Worm (Caenorhabditis elegans) whole organism, L4 larva: ENCODE data around the gene col-124.

Experiments used
- D1046.2 ChIP-seq: fragments of 200-800 bp; sonication (Bioruptor generic); IDR thresholded peaks from 2 replicates; pipeline ENCODE4 v1.3.6; 2022; ENCODE audit warnings: missing genetic modification characterization, missing compliant biosample characterization
- F10B5.3 ChIP-seq: sonication (generic microtip); optimal IDR thresholded peaks from 2 replicates; lab custom pipeline; 2016; ENCODE audit warnings: mild to moderate bottlenecking, missing genetic modification characterization, missing compliant biosample characterization
- T20F7.1 ChIP-seq: fragments of 200-800 bp; sonication (Bioruptor generic); optimal IDR thresholded peaks from 2 replicates; lab custom pipeline; 2018; ENCODE audit warnings: mild to moderate bottlenecking, missing genetic modification characterization, missing compliant biosample characterization
- T26A8.4 ChIP-seq: fragments of 200-800 bp; sonication (Bioruptor generic); IDR thresholded peaks from 2 replicates; pipeline ENCODE4 v1.3.6; 2022; ENCODE audit warnings: missing genetic modification characterization, missing compliant biosample characterization
- Y48G9A.11 ChIP-seq: fragments of 200-800 bp; sonication (Bioruptor generic); IDR thresholded peaks from 2 replicates; pipeline ENCODE4 v1.3.6; 2022; ENCODE audit warnings: missing genetic modification reagents, missing genetic modification characterization, missing compliant biosample characterization
- Y5F2A.4 ChIP-seq: fragments of 200-800 bp; sonication (Bioruptor generic); optimal IDR thresholded peaks from 2 replicates; lab custom pipeline; 2018; ENCODE audit warnings: mild to moderate bottlenecking, missing genetic modification characterization, missing compliant biosample characterization
- Y75B8A.6 ChIP-seq: fragments of 200-800 bp; sonication (Bioruptor generic); IDR thresholded peaks from 2 replicates; pipeline ENCODE4 v1.3.6; 2022; ENCODE audit warnings: missing genetic modification reagents, missing genetic modification characterization, missing compliant biosample characterization
- aly-2 ChIP-seq: sonication (generic microtip); optimal IDR thresholded peaks from 2 replicates; lab custom pipeline; 2018; ENCODE audit warnings: missing biosample characterization, missing genetic modification characterization
- arid-1 ChIP-seq: fragments of 200-800 bp; sonication (Bioruptor generic); conservative IDR thresholded peaks from 2 replicates; pipeline ENCODE4 v1.3.6; 2022; ENCODE audit warnings: missing genetic modification reagents, missing genetic modification characterization, missing compliant biosample characterization
- ceh-20 ChIP-seq: fragments of 200-800 bp; sonication (Bioruptor generic); IDR thresholded peaks from 2 replicates; pipeline ENCODE4 v1.3.6; 2022; ENCODE audit warnings: missing genetic modification reagents, missing genetic modification characterization, missing compliant biosample characterization
- ceh-44 ChIP-seq: fragments of 200-800 bp; sonication (Bioruptor generic); IDR thresholded peaks from 2 replicates; pipeline ENCODE4 v1.3.6; 2022; ENCODE audit warnings: missing genetic modification reagents, missing genetic modification characterization, missing compliant biosample characterization
- daf-16 ChIP-seq, 3 experiments: sonication (generic microtip); optimal IDR thresholded peaks; 2 replicates each; lab custom pipeline; 2016 to 2017; ENCODE audit warnings: missing genetic modification characterization in 3 of 3, missing genetic modification reagents in 3 of 3, mild to moderate bottlenecking in 2 of 3, missing compliant biosample characterization in 2 of 3, missing biosample characterization in 1 of 3, moderate library complexity in 1 of 3
- daf-8 ChIP-seq: fragments of 200-800 bp; sonication (Bioruptor generic); IDR thresholded peaks from 2 replicates; pipeline ENCODE4 v1.3.6; 2022; ENCODE audit warnings: missing genetic modification characterization, missing compliant biosample characterization
- dmd-8 ChIP-seq: fragments of 200-800 bp; sonication (Bioruptor generic); IDR thresholded peaks from 2 replicates; pipeline ENCODE4 v1.3.6; 2022; ENCODE audit warnings: missing genetic modification characterization, missing compliant biosample characterization
- dpl-1 ChIP-seq: fragments of 150-350 bp; optimal IDR thresholded peaks from 2 replicates; lab custom pipeline; 2014; ENCODE audit warnings: missing biosample characterization, missing genetic modification reagents, missing genetic modification characterization
- egl-27 ChIP-seq: sonication (generic microtip); optimal IDR thresholded peaks from 3 replicates; lab custom pipeline; 2017; ENCODE audit warnings: missing biosample characterization, missing genetic modification reagents, missing genetic modification characterization
- egl-43 ChIP-seq: fragments of 200-800 bp; sonication (Bioruptor generic); IDR thresholded peaks from 2 replicates; pipeline ENCODE4 v1.3.6; 2022; ENCODE audit warnings: missing genetic modification reagents, missing genetic modification characterization, missing compliant biosample characterization
- fkh-10 ChIP-seq: fragments of 150-350 bp; optimal IDR thresholded peaks from 2 replicates; lab custom pipeline; 2014; ENCODE audit warnings: missing biosample characterization, missing genetic modification reagents, missing genetic modification characterization
- hif-1 ChIP-seq, 2 experiments: sonication (generic microtip); optimal IDR thresholded peaks; 2 replicates each; lab custom pipeline; 2016 to 2017; ENCODE audit warnings: missing compliant biosample characterization in 2 of 2, missing genetic modification characterization in 2 of 2, missing genetic modification reagents in 2 of 2, missing genotype in 2 of 2, mild to moderate bottlenecking in 1 of 2
- hlh-11 ChIP-seq: fragments of 200-800 bp; sonication (Bioruptor generic); optimal IDR thresholded peaks from 2 replicates; lab custom pipeline; 2018; ENCODE audit warnings: mild to moderate bottlenecking, missing genetic modification characterization, missing compliant biosample characterization
- hlh-30 ChIP-seq: sonication (generic microtip); optimal IDR thresholded peaks from 2 replicates; lab custom pipeline; 2017; ENCODE audit warnings: antibody characterized with exemption, mild to moderate bottlenecking, missing genetic modification characterization, missing compliant biosample characterization; ENCODE audit not compliant: insufficient read depth
- lin-1 ChIP-seq: fragments of 200-800 bp; sonication (Bioruptor generic); IDR thresholded peaks from 2 replicates; pipeline ENCODE4 v1.3.6; 2022; ENCODE audit warnings: missing genetic modification reagents, missing genetic modification characterization, missing compliant biosample characterization
- lin-38 ChIP-seq: fragments of 200-800 bp; sonication (Bioruptor generic); IDR thresholded peaks from 2 replicates; pipeline ENCODE4 v1.3.6; 2022; ENCODE audit warnings: missing genetic modification reagents, missing genetic modification characterization, missing compliant biosample characterization
- lir-3 ChIP-seq: sonication (generic microtip); optimal IDR thresholded peaks from 2 replicates; lab custom pipeline; 2016; ENCODE audit warnings: mild to moderate bottlenecking, missing genetic modification characterization, missing compliant biosample characterization
- madf-5 ChIP-seq, 2 experiments: fragments of 200-800 bp; sonication (Bioruptor generic); IDR thresholded peaks; 2 replicates each; pipeline ENCODE4 v1.3.6; 2022; ENCODE audit warnings: missing compliant biosample characterization in 2 of 2, missing genetic modification characterization in 2 of 2
- mdl-1 ChIP-seq, 2 experiments: fragments of 150-350 bp in 1 of 2; sonication (generic microtip) in 1 of 2; optimal IDR thresholded peaks; 2 replicates each; lab custom pipeline; 2014 to 2017; ENCODE audit warnings: missing biosample characterization in 2 of 2, missing genetic modification characterization in 2 of 2
- mep-1 ChIP-seq: fragments of 150-350 bp; sonication (generic microtip); optimal IDR thresholded peaks from 3 replicates; lab custom pipeline; 2014; ENCODE audit warnings: missing biosample characterization, missing genetic modification characterization
- mes-2 ChIP-seq: sonication (generic microtip); optimal IDR thresholded peaks from 2 replicates; lab custom pipeline; 2016; ENCODE audit warnings: missing genotype, mild to moderate bottlenecking, missing genetic modification characterization, missing compliant biosample characterization; ENCODE audit not compliant: poor library complexity, severe bottlenecking
- mxl-3 ChIP-seq: fragments of 200-800 bp; sonication (Bioruptor generic); optimal IDR thresholded peaks from 2 replicates; lab custom pipeline; 2018; ENCODE audit warnings: mild to moderate bottlenecking, missing genetic modification characterization, missing compliant biosample characterization
- nhr-102 ChIP-seq: sonication (generic microtip); optimal IDR thresholded peaks from 2 replicates; lab custom pipeline; 2016; ENCODE audit warnings: mild to moderate bottlenecking, missing genetic modification characterization, moderate library complexity, missing compliant biosample characterization
- nhr-111 ChIP-seq: fragments of 200-800 bp; sonication (Bioruptor generic); optimal IDR thresholded peaks from 2 replicates; lab custom pipeline; 2018; ENCODE audit warnings: mild to moderate bottlenecking, missing genetic modification characterization, missing compliant biosample characterization
- php-3 ChIP-seq: fragments of 200-800 bp; sonication (Bioruptor generic); IDR thresholded peaks from 2 replicates; pipeline ENCODE4 v1.3.6; 2022; ENCODE audit warnings: missing genetic modification reagents, missing genetic modification characterization, missing compliant biosample characterization
- rbr-2 ChIP-seq: sonication (generic microtip); optimal IDR thresholded peaks from 2 replicates; lab custom pipeline; 2016; ENCODE audit warnings: missing genotype, missing genetic modification characterization, missing compliant biosample characterization
- saeg-2 ChIP-seq: fragments of 200-800 bp; sonication (Bioruptor generic); IDR thresholded peaks from 2 replicates; pipeline ENCODE4 v1.3.6; 2022; ENCODE audit warnings: missing genetic modification reagents, missing genetic modification characterization, missing compliant biosample characterization
- sdz-12 ChIP-seq: fragments of 200-800 bp; sonication (Bioruptor generic); optimal IDR thresholded peaks from 2 replicates; lab custom pipeline; 2018; ENCODE audit warnings: mild to moderate bottlenecking, missing genetic modification characterization, missing compliant biosample characterization
- set-16 ChIP-seq: fragments of 200-800 bp; sonication (Bioruptor generic); IDR thresholded peaks from 2 replicates; pipeline ENCODE4 v1.3.6; 2022; ENCODE audit warnings: missing genetic modification reagents, missing genetic modification characterization, missing compliant biosample characterization
- skn-1 ChIP-seq: fragments of 150-350 bp; optimal IDR thresholded peaks from 2 replicates; lab custom pipeline; 2014; ENCODE audit warnings: missing biosample characterization, missing genetic modification characterization
- tra-1 ChIP-seq: fragments of 200-800 bp; sonication (Bioruptor generic); IDR thresholded peaks from 2 replicates; pipeline ENCODE4 v1.3.6; 2022; ENCODE audit warnings: missing genetic modification reagents, missing genetic modification characterization, missing compliant biosample characterization
- unc-130 ChIP-seq: sonication (generic microtip); optimal IDR thresholded peaks from 2 replicates; lab custom pipeline; 2016; ENCODE audit warnings: missing genetic modification reagents, missing genetic modification characterization, missing compliant biosample characterization
- zag-1 ChIP-seq: fragments of 150-350 bp; optimal IDR thresholded peaks from 2 replicates; lab custom pipeline; 2014; ENCODE audit warnings: missing biosample characterization, missing genetic modification characterization
- zfp-2 ChIP-seq: sonication (generic microtip); optimal IDR thresholded peaks from 2 replicates; lab custom pipeline; 2016; ENCODE audit warnings: mild to moderate bottlenecking, missing genetic modification characterization, missing compliant biosample characterization
- ztf-11 ChIP-seq: fragments of 150-350 bp; optimal IDR thresholded peaks from 2 replicates; lab custom pipeline; 2014; ENCODE audit warnings: missing biosample characterization, missing genetic modification characterization
- ztf-7 ChIP-seq: fragments of 150-350 bp; optimal IDR thresholded peaks from 2 replicates; lab custom pipeline; 2014; ENCODE audit warnings: missing biosample characterization, missing genetic modification characterization

Gene col-124

DNA sequence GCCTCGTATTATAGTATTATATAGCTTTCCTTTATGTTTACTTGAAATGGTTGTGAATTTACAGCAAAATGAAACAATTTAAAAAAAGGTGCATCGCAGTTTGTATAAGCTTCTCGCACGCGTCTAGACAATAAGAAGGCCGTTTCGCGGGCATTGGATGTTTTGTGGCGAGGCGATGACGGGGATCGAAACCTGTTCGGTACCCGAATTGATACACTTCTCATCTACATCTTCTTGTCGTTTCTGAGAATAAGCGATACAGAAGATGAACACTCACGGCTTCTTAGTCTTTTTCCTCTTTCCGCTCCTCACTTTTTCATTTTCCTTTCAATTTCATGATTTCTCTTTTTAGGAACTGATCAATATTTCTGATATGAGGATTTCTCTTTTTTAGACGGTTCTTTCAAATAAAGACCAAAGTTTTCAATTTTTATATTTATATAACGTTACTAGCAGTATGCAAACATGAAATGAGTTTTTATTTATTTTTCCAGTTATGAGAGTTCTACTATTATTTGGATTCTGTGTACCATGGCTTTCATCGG lies 29.5 kb downstream of the col-124 start, which contains the start of gene F01G10.10 (continued):
- TF ChIP-seq sdz-12 (no peak), set-16 (GFP tag; lab: Robert Waterston, UW) (no peak), Y75B8A.6 (GFP tag; lab: Robert Waterston, UW) (peak; percentile 3; the same call in 1 of the 2 replicates), arid-1 (GFP tag; lab: Robert Waterston, UW) (0 out of 2 replicates have a peak, but pooled peaks have one; percentile 60), skn-1 (tag; lab: Kevin White, UChicago) (no peak), php-3 (GFP tag; lab: Robert Waterston, UW) (no peak), nhr-102 (peak; percentile 25), mep-1 (peak; percentile 40), mdl-1 (tag; optimal IDR thresholded peaks at IDR 0.05; lab: Kevin White, UChicago) (peak in 1 of 2 experiments; percentile 16), T20F7.1 (peak; percentile 40), ztf-7 (tag; lab: Kevin White, UChicago) (no peak), fkh-10 (GFP tag; lab: Kevin White, UChicago) (no peak), hlh-11 (tag; lab: Kevin White, UChicago) (peak; percentile 9), ceh-20 (GFP tag; lab: Robert Waterston, UW) (no peak), hif-1 (tag; optimal IDR thresholded peaks at IDR 0.05; lab: Kevin White, UChicago) (no peak), zfp-2 (tag; lab: Kevin White, UChicago) (no peak), madf-5 (GFP tag; IDR thresholded peaks at IDR 0.05; lab: Robert Waterston, UW) (no peak), Y48G9A.11 (0 out of 2 replicates have a peak, but pooled peaks have one; percentile 35), ceh-44 (no peak), tra-1 (GFP tag; lab: Robert Waterston, UW) (peak; percentile 41; the same call in 1 of the 2 replicates), mxl-3 (GFP tag; lab: Kevin White, UChicago) (peak; percentile 2), rbr-2 (no peak), daf-8 (GFP tag; lab: Robert Waterston, UW) (no peak), egl-43 (GFP tag; lab: Robert Waterston, UW) (peak; percentile 42; the same call in 1 of the 2 replicates), F10B5.3 (no peak), lir-3 (tag; lab: Kevin White, UChicago) (no peak), T26A8.4 (GFP tag; lab: Robert Waterston, UW) (peak; percentile 36; the same call in 1 of the 2 replicates), egl-27 (no peak), saeg-2 (GFP tag; lab: Robert Waterston, UW) (no peak), dpl-1 (peak; percentile 5), unc-130 (GFP tag; lab: Kevin White, UChicago) (no peak), D1046.2 (GFP tag; lab: Robert Waterston, UW) (no peak), lin-38 (GFP tag; lab: Robert Waterston, UW) (peak; percentile 48), dmd-8 (0 out of 2 replicates have a peak, but pooled peaks have one; percentile 4), Y5F2A.4 (no peak), daf-16 (GFP tag; optimal IDR thresholded peaks at IDR 0.05; lab: Kevin White, UChicago) (no peak), daf-16 (tag; optimal IDR thresholded peaks at IDR 0.05; lab: Kevin White, UChicago) (peak; percentile 12), nhr-111 (peak; percentile 13), aly-2 (no peak), hlh-30 (no peak), mes-2 (tag; lab: Kevin White, UChicago) (peak; percentile 33), lin-1 (GFP tag; lab: Robert Waterston, UW) (no peak), zag-1 (tag; lab: Kevin White, UChicago) (no peak), ztf-11 (tag; lab: Kevin White, UChicago) (no peak)
